Fruit fly (Drosophila melanogaster): ENCODE data around the gene CG7299.

Gene CG7299

dm6 chr2L:10703281-10703680, 19.1 kb upstream of the CG7299 start, which contains the start of gene CG6415 (continued):
- TF ChIP-seq Eip93F (GFP tag; optimal IDR thresholded peaks at IDR 0.05), result no peak
- peak; percentile 45 for TF ChIP-seq net (GFP tag; optimal IDR thresholded peaks at IDR 0.05)
- TF ChIP-seq Ets21C (GFP tag; optimal IDR thresholded peaks at IDR 0.05), result no peak
- no peak for TF ChIP-seq CG34406 (GFP tag; optimal IDR thresholded peaks at IDR 0.05)
- no peak for TF ChIP-seq CG6792 (GFP tag; optimal IDR thresholded peaks at IDR 0.05)
- TF ChIP-seq pdm3 (GFP tag; optimal IDR thresholded peaks at IDR 0.05), result peak; percentile 48
- no peak for TF ChIP-seq Lpt (GFP tag; optimal IDR thresholded peaks at IDR 0.05)
- no peak for TF ChIP-seq fd59A (GFP tag; optimal IDR thresholded peaks at IDR 0.05)
- TF ChIP-seq Eip75B (GFP tag; optimal IDR thresholded peaks at IDR 0.05), result no peak
- no peak for TF ChIP-seq Blimp-1 (GFP tag; optimal IDR thresholded peaks at IDR 0.05)
- no peak for TF ChIP-seq CG6808 (GFP tag; optimal IDR thresholded peaks at IDR 0.05)
- TF ChIP-seq CG31627 (GFP tag; optimal IDR thresholded peaks at IDR 0.05), result peak; percentile 32
- no peak for TF ChIP-seq Hr38 (GFP tag; optimal IDR thresholded peaks at IDR 0.05)
- no peak for TF ChIP-seq esn (GFP tag; optimal IDR thresholded peaks at IDR 0.05)
- no peak for TF ChIP-seq CG10631 (GFP tag; optimal IDR thresholded peaks at IDR 0.05)
- no peak for TF ChIP-seq salr (GFP tag; optimal IDR thresholded peaks at IDR 0.05)
- no peak for TF ChIP-seq Sox15 (GFP tag; optimal IDR thresholded peaks at IDR 0.05)
- peak; percentile 97 for TF ChIP-seq svp (GFP tag)
- no peak for TF ChIP-seq CG8632 (GFP tag; optimal IDR thresholded peaks at IDR 0.05)
- peak; percentile 58 for TF ChIP-seq vri (GFP tag; optimal IDR thresholded peaks at IDR 0.05)
- no peak for TF ChIP-seq CG9139 (GFP tag; optimal IDR thresholded peaks at IDR 0.05)
- peak; percentile 65 for TF ChIP-seq Eip78C (GFP tag)
- TF ChIP-seq achi (GFP tag; optimal IDR thresholded peaks at IDR 0.05), result no peak
- peak; percentile 64 for TF ChIP-seq CG11294 (GFP tag; IDR thresholded peaks at IDR 0.05)
- no peak for TF ChIP-seq CG16779 (tag; optimal IDR thresholded peaks at IDR 0.05)
- TF ChIP-seq topi (GFP tag; optimal IDR thresholded peaks at IDR 0.05), result peak; percentile 28
- TF ChIP-seq Smox (GFP tag; optimal IDR thresholded peaks at IDR 0.05), result no peak
- no peak for TF ChIP-seq spab (GFP tag; optimal IDR thresholded peaks at IDR 0.05)
- no peak for TF ChIP-seq Ets96B (tag; optimal IDR thresholded peaks at IDR 0.05)
- TF ChIP-seq CG8119 (GFP tag; IDR thresholded peaks at IDR 0.05), result peak; percentile 63; the same call in 2 of the 3 replicates
- no peak for TF ChIP-seq CG8319 (GFP tag; optimal IDR thresholded peaks at IDR 0.05)
- TF ChIP-seq CG6163 (GFP tag; IDR thresholded peaks at IDR 0.05), result peak; percentile 50; the same call in 2 of the 3 replicates
- TF ChIP-seq CG6854 (GFP tag; optimal IDR thresholded peaks at IDR 0.05), result no peak
- TF ChIP-seq lz (GFP tag; optimal IDR thresholded peaks at IDR 0.05), result peak; percentile 27

dm6 chr2L:10701499-10702062, 17.4 kb upstream of the CG7299 start, which contains the start of gene Lip1:
Gene Lip1, minus strand, starts transcription at chr2L:10701544.
- no peak for TF ChIP-seq esn (GFP tag; optimal IDR thresholded peaks at IDR 0.05)
- TF ChIP-seq fkh (GFP tag; optimal IDR thresholded peaks at IDR 0.05), result peak; percentile 15
- peak; percentile 23 for TF ChIP-seq svp (GFP tag)
- TF ChIP-seq Eip75B (GFP tag; optimal IDR thresholded peaks at IDR 0.05), result no peak

- TF ChIP-seq fd85E (GFP tag; optimal IDR thresholded peaks at IDR 0.05), result no peak
- TF ChIP-seq CG32006 (GFP tag; optimal IDR thresholded peaks at IDR 0.05), result peak; percentile 27
- TF ChIP-seq fd59A (GFP tag; optimal IDR thresholded peaks at IDR 0.05), result no peak
- TF ChIP-seq Eip78C (GFP tag), result peak; percentile 81
- TF ChIP-seq CG3032 (tag; optimal IDR thresholded peaks at IDR 0.05), result no peak
- TF ChIP-seq dac (GFP tag; optimal IDR thresholded peaks at IDR 0.05), result no peak
- TF ChIP-seq svp (GFP tag), result peak; percentile 18
- TF ChIP-seq eg (GFP tag; IDR thresholded peaks at IDR 0.05), result 0 out of 3 replicates have a peak, but pooled peaks have one; percentile 13
- TF ChIP-seq Met (GFP tag; optimal IDR thresholded peaks at IDR 0.05), result no peak
These were observed 13.8 kb upstream of the CG7299 start, which contains the start of gene CG7300 for dm6 chr2L:10697992-10698391. Gene CG7300, minus strand, starts transcription at chr2L:10698043.
